Fruit fly (Drosophila melanogaster) Kc167 (cell line): Measurements from ENCODE around the gene mRpS25.

Source experiments
- Myc ChIP-seq: fragments of >200 bp; optimal IDR thresholded peaks from 2 replicates; lab custom pipeline; 2017; ENCODE audit warnings: missing external identifiers
- Sin3A ChIP-seq: fragments of >200 bp; optimal IDR thresholded peaks from 2 replicates; lab custom pipeline; 2018; ENCODE audit warnings: missing external identifiers
- h ChIP-seq: fragments of >200 bp; optimal IDR thresholded peaks from 3 replicates; lab custom pipeline; 2018; ENCODE audit warnings: missing external identifiers
- insv ChIP-seq: fragments of >200 bp; optimal IDR thresholded peaks from 3 replicates; lab custom pipeline; 2018; ENCODE audit warnings: missing external identifiers
- psq ChIP-seq: fragments of >200 bp; optimal IDR thresholded peaks from 2 replicates; lab custom pipeline; 2017; ENCODE audit warnings: missing external identifiers
- ttk ChIP-seq: sonication (Bioruptor generic); optimal IDR thresholded peaks from 2 replicates; lab custom pipeline; 2017; ENCODE audit warnings: missing external identifiers

Gene mRpS25

dm6 chrX:14582784-14583699 lies at the start of gene mRpS25, which contains the start of gene nmdyn-D6:
Gene mRpS25, minus strand, starts transcription at chrX:14582982.
Gene nmdyn-D6, plus strand, starts transcription at chrX:14583677.
- TF ChIP-seq psq (lab: Kevin White, UChicago) (no peak), Myc (lab: Kevin White, UChicago) (no peak), Sin3A (no peak), ttk (no peak), h (lab: Kevin White, UChicago) (no peak), insv (no peak)

- TF ChIP-seq h (lab: Kevin White, UChicago) (no peak), insv (no peak), Sin3A (no peak)
Measured at dm6 chrX:14629411-14629810, 46.6 kb upstream of the mRpS25 start.

dm6 chrX:14627080-14627796 lies 44.5 kb upstream of the mRpS25 start:
- no peak for TF ChIP-seq h (lab: Kevin White, UChicago)
- TF ChIP-seq ttk, result no peak
- TF ChIP-seq insv, result no peak
- no peak for TF ChIP-seq Sin3A
- TF ChIP-seq Myc (lab: Kevin White, UChicago), result no peak
- TF ChIP-seq psq (lab: Kevin White, UChicago), result no peak

dm6 chrX:14622179-14622578 lies 39.4 kb upstream of the mRpS25 start:
- no peak for TF ChIP-seq psq (lab: Kevin White, UChicago)
- TF ChIP-seq Sin3A, result no peak
- no peak for TF ChIP-seq insv
- no peak for TF ChIP-seq ttk
- TF ChIP-seq h (lab: Kevin White, UChicago), result no peak
- no peak for TF ChIP-seq Myc (lab: Kevin White, UChicago)

- TF ChIP-seq psq (lab: Kevin White, UChicago), result no peak
- no peak for TF ChIP-seq Sin3A
- no peak for TF ChIP-seq ttk
- TF ChIP-seq Myc (lab: Kevin White, UChicago), result no peak
- no peak for TF ChIP-seq h (lab: Kevin White, UChicago)
- TF ChIP-seq insv, result no peak
Measured at dm6 chrX:14621464-14621863, 38.7 kb upstream of the mRpS25 start.

- TF ChIP-seq h (lab: Kevin White, UChicago), result no peak
- no peak for TF ChIP-seq Sin3A
Measured at dm6 chrX:14612302-14612701, 29.5 kb upstream of the mRpS25 start.

dm6 chrX:14609222-14609621 lies 26.4 kb upstream of the mRpS25 start:
- TF ChIP-seq Myc (lab: Kevin White, UChicago) (no peak), Sin3A (no peak), insv (no peak), h (lab: Kevin White, UChicago) (no peak), ttk (no peak), psq (lab: Kevin White, UChicago) (no peak)

dm6 chrX:14606873-14607272 lies 24.1 kb upstream of the mRpS25 start:
- no peak for TF ChIP-seq Sin3A
- no peak for TF ChIP-seq psq (lab: Kevin White, UChicago)
- TF ChIP-seq insv, result no peak
- TF ChIP-seq h (lab: Kevin White, UChicago), result no peak

- TF ChIP-seq insv (no peak), psq (lab: Kevin White, UChicago) (no peak), Myc (lab: Kevin White, UChicago) (no peak)
Measured at dm6 chrX:14603600-14604182, 20.9 kb upstream of the mRpS25 start.

dm6 chrX:14602421-14602846 lies 19.7 kb upstream of the mRpS25 start, which contains the start of gene sbm:
Gene sbm, minus strand, starts transcription at chrX:14602580.
- no peak for TF ChIP-seq insv
- no peak for TF ChIP-seq psq (lab: Kevin White, UChicago)
- no peak for TF ChIP-seq ttk
- TF ChIP-seq Sin3A, result no peak
- no peak for TF ChIP-seq h (lab: Kevin White, UChicago)
- TF ChIP-seq Myc (lab: Kevin White, UChicago), result no peak

- TF ChIP-seq psq (lab: Kevin White, UChicago) (no peak), Sin3A (no peak), Myc (lab: Kevin White, UChicago) (no peak), ttk (no peak), h (lab: Kevin White, UChicago) (no peak), insv (no peak)
Measured at dm6 chrX:14601922-14602321, 19.1 kb upstream of the mRpS25 start.

- no peak for TF ChIP-seq Sin3A
- TF ChIP-seq insv, result no peak
- no peak for TF ChIP-seq ttk
- no peak for TF ChIP-seq Myc (lab: Kevin White, UChicago)
- TF ChIP-seq psq (lab: Kevin White, UChicago), result no peak
- no peak for TF ChIP-seq h (lab: Kevin White, UChicago)
Measured at dm6 chrX:14599431-14599830, 16.6 kb upstream of the mRpS25 start.
